Fruit fly (Drosophila melanogaster): ENCODE results near the gene del.
A peak's percentile ranks its signal among the peaks of the same experiment; 100 is the strongest.

The del gene

DNA sequence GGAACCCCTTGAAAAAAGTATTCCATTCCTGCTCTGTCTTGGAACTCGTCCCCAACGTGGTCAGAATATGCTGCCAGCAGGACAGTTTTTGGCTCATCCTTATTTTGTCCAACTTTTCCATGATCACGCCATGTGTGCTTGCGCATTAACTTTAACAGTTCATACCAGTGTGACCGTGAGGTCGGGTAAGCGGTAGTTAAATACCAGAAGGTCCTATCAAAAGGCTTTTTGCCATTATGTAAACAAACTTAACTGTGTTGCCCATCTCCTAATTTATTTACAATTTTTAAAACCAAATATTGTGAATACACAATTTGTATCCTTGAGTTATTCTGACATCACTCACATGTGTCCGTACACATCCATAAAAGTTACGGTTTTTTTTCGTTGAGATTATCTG, at the start of gene del:
del (minus strand) TSS at position 305 of the 400 bp plus-strand sequence.
- TF ChIP-seq crp (GFP tag; optimal IDR thresholded peaks at IDR 0.05) (no peak), gfzf (GFP tag; optimal IDR thresholded peaks at IDR 0.05) (peak; percentile 58), HLH4C (GFP tag; IDR thresholded peaks at IDR 0.05; ENCODE audit: partially characterized antibody) (peak; percentile 7; the same call in 1 of the 3 replicates), pzg (GFP tag; optimal IDR thresholded peaks at IDR 0.05) (peak; percentile 24), fd64A (GFP tag; optimal IDR thresholded peaks at IDR 0.05) (no peak), chif (GFP tag; optimal IDR thresholded peaks at IDR 0.05) (no peak), Kr (GFP tag; optimal IDR thresholded peaks at IDR 0.05) (no peak), ewg (GFP tag; optimal IDR thresholded peaks at IDR 0.05) (peak; percentile 76), CG11696 (GFP tag; IDR thresholded peaks at IDR 0.05) (0 out of 2 replicates have a peak, but pooled peaks have one; percentile 17), B-H2 (GFP tag; optimal IDR thresholded peaks at IDR 0.05) (no peak), row (GFP tag; IDR thresholded peaks at IDR 0.05) (0 out of 3 replicates have a peak, but pooled peaks have one; percentile 12)

DNA sequence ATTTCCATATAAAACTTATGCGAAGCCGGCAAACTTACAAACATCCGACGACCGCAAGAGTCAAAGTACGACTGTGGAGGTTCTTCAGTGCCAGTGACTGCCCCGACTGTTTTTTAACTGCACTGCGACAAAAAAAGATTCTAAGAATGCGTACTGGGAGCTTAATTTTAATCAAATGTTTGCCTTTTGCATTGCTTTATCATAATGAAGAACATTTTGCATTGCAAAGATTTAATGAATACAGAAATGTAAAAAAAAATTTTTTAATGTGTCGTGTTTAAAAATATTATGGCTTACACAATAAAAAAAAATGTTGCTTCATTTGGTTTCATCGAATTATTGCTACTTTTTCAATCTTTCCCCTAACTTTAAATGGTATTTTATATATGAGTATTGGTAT, 48.8 kb upstream of the del start:
- TF ChIP-seq gem (tag; optimal IDR thresholded peaks at IDR 0.05) (peak; percentile 6), Drgx (GFP tag; IDR thresholded peaks at IDR 0.05) (peak; percentile 62), Atf-2 (GFP tag; optimal IDR thresholded peaks at IDR 0.05) (no peak)

dm6 chr2L:21196511-21196910, 48.2 kb upstream of the del start:
- TF ChIP-seq CG18599 (GFP tag; optimal IDR thresholded peaks at IDR 0.05): peak; percentile 45
- TF ChIP-seq Med (GFP tag): peak; percentile 77
- TF ChIP-seq Drgx (GFP tag; IDR thresholded peaks at IDR 0.05): 0 out of 2 replicates have a peak, but pooled peaks have one; percentile 32
- TF ChIP-seq Hr51 (GFP tag; optimal IDR thresholded peaks at IDR 0.05): peak in 1 of 2 experiments; percentile 3
- TF ChIP-seq danr (GFP tag; IDR thresholded peaks at IDR 0.05): no peak
- TF ChIP-seq CG15514 (GFP tag; optimal IDR thresholded peaks at IDR 0.05): no peak
- no peak for TF ChIP-seq Hr39 (optimal IDR thresholded peaks at IDR 0.05)
- TF ChIP-seq org-1 (GFP tag; optimal IDR thresholded peaks at IDR 0.05): no peak
- TF ChIP-seq ewg (GFP tag; optimal IDR thresholded peaks at IDR 0.05): no peak
- no peak for TF ChIP-seq NK7.1 (GFP tag; optimal IDR thresholded peaks at IDR 0.05)
- TF ChIP-seq Usf (GFP tag; optimal IDR thresholded peaks at IDR 0.05): peak; percentile 10
- TF ChIP-seq CG13287 (GFP tag; IDR thresholded peaks at IDR 0.05; ENCODE audit: partially characterized antibody): no peak
- TF ChIP-seq E2f2 (GFP tag; IDR thresholded peaks at IDR 0.05): 0 out of 2 replicates have a peak, but pooled peaks have one; percentile 9
- no peak for TF ChIP-seq Hmx (GFP tag; optimal IDR thresholded peaks at IDR 0.05)
- no peak for TF ChIP-seq CG14965 (GFP tag; optimal IDR thresholded peaks at IDR 0.05; ENCODE audit: borderline replicate concordance)
- no peak for TF ChIP-seq Ada2b (GFP tag; IDR thresholded peaks at IDR 0.05)
- no peak for TF ChIP-seq CG4404 (GFP tag; IDR thresholded peaks at IDR 0.05)
- no peak for TF ChIP-seq CG14014 (GFP tag; IDR thresholded peaks at IDR 0.05)
- no peak for TF ChIP-seq CG30431 (GFP tag; optimal IDR thresholded peaks at IDR 0.05)
- TF ChIP-seq HmgZ (tag; optimal IDR thresholded peaks at IDR 0.05): no peak
- peak; percentile 15 for TF ChIP-seq CG13424 (tag; optimal IDR thresholded peaks at IDR 0.05)
- no peak for TF ChIP-seq CG12104 (GFP tag; optimal IDR thresholded peaks at IDR 0.05)
- no peak for TF ChIP-seq MESR4 (GFP tag; optimal IDR thresholded peaks at IDR 0.05)
- no peak for TF ChIP-seq Camta (GFP tag; optimal IDR thresholded peaks at IDR 0.05)
- no peak for TF ChIP-seq CG1832 (GFP tag; optimal IDR thresholded peaks at IDR 0.05)
- no peak for TF ChIP-seq CG4707 (GFP tag; optimal IDR thresholded peaks at IDR 0.05)
- peak; percentile 12 for TF ChIP-seq cwo (GFP tag; optimal IDR thresholded peaks at IDR 0.05)
- no peak for TF ChIP-seq CG34376 (GFP tag; optimal IDR thresholded peaks at IDR 0.05)
- TF ChIP-seq al (GFP tag; IDR thresholded peaks at IDR 0.05): no peak
- TF ChIP-seq MBD-R2 (GFP tag; IDR thresholded peaks at IDR 0.05): no peak
- no peak for TF ChIP-seq Mad (GFP tag; optimal IDR thresholded peaks at IDR 0.05)
- no peak for TF ChIP-seq gsb (GFP tag; IDR thresholded peaks at IDR 0.05)
- TF ChIP-seq CG16815 (GFP tag; optimal IDR thresholded peaks at IDR 0.05): no peak
- TF ChIP-seq pum (GFP tag; optimal IDR thresholded peaks at IDR 0.05): no peak
- TF ChIP-seq CG5180 (GFP tag; optimal IDR thresholded peaks at IDR 0.05): no peak
